Worm (Caenorhabditis elegans): ENCODE data around the gene C54F6.3.

DNA sequence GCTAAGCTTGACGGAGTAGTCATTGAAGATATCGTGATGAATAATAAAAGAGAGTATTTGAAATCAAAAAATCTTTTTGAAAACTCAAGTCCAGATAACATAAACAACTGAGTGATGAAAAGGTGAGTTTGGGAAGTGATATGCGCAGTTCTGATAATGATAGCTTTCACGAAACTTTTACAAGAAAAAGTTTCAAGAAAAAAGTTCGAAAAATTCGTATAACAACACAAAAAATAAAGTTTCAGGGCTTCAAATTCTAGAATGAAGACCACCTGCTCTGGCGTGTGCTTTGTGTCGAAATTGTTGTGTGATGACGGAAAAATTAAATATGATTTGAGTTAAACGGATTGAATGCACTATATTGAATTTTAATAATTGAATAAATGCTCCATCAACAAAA, 13.0 kb upstream of the C54F6.3 start, which contains the start of gene srb-19:
- TF ChIP-seq aly-2 (tag; optimal IDR thresholded peaks at IDR 0.05) (no peak), lin-35 (GFP tag; optimal IDR thresholded peaks at IDR 0.05) (no peak), ceh-8 (GFP tag; optimal IDR thresholded peaks at IDR 0.05) (no peak), nhr-28 (tag; optimal IDR thresholded peaks at IDR 0.05) (no peak), dpl-1 (GFP tag; optimal IDR thresholded peaks at IDR 0.05) (no peak), unc-62 (GFP tag; optimal IDR thresholded peaks at IDR 0.05) (no peak), jun-1 (tag; optimal IDR thresholded peaks at IDR 0.05) (no peak), mdl-1 (tag; optimal IDR thresholded peaks at IDR 0.05) (no peak)
